Fruit fly (Drosophila melanogaster): ENCODE results near the gene CG42729.

The CG42729 gene

DNA sequence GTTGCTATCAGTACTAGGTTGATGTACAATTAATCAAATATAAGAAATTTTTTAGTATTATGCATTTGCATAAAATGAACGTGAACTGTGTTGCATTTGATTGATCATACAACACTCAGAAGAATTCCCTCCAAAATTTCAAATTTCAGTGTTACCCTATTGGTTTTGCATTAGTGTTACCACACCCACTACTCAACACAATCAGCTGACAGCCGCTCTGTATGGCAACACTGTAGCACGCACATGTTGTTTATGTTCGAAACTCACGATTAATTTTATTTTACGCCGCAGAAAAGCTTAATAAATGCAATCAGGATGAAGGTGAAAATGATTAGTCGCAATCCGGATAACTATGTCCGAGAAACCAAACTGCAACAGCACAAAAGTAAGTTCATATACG lies 28.6 kb downstream of the CG42729 start, which contains the start of gene CG7275 (continued):
- peak; percentile 43 for TF ChIP-seq sens (GFP tag)
- peak; percentile 36 for TF ChIP-seq CG7987 (GFP tag; optimal IDR thresholded peaks at IDR 0.05)
- no peak for TF ChIP-seq fru (optimal IDR thresholded peaks at IDR 0.05)
- peak; percentile 65; the same call in 2 of the 3 replicates for TF ChIP-seq Opbp (GFP tag; IDR thresholded peaks at IDR 0.05; ENCODE audit: partially characterized antibody)
- TF ChIP-seq NfI (GFP tag; optimal IDR thresholded peaks at IDR 0.05): peak; percentile 6
- TF ChIP-seq CG2712 (tag; optimal IDR thresholded peaks at IDR 0.05): peak; percentile 2
- peak; percentile 92 for TF ChIP-seq pzg (GFP tag; optimal IDR thresholded peaks at IDR 0.05)
- TF ChIP-seq YL-1 (GFP tag; optimal IDR thresholded peaks at IDR 0.05): peak; percentile 71
- peak; percentile 17 for TF ChIP-seq gro (GFP tag; optimal IDR thresholded peaks at IDR 0.05)
- TF ChIP-seq CG34224 (GFP tag; IDR thresholded peaks at IDR 0.05; ENCODE audit: partially characterized antibody): peak; percentile 54
- peak; percentile 54 for TF ChIP-seq MESR4 (GFP tag; optimal IDR thresholded peaks at IDR 0.05)
- no peak for TF ChIP-seq CG6765 (GFP tag; optimal IDR thresholded peaks at IDR 0.05)
- peak; percentile 37; the same call in 2 of the 3 replicates for TF ChIP-seq CG16813 (GFP tag; IDR thresholded peaks at IDR 0.05; ENCODE audit: partially characterized antibody)
- TF ChIP-seq CG31224 (GFP tag; IDR thresholded peaks at IDR 0.05): no peak
- TF ChIP-seq CG3281 (GFP tag; optimal IDR thresholded peaks at IDR 0.05): peak; percentile 28
- TF ChIP-seq Hmr (GFP tag; optimal IDR thresholded peaks at IDR 0.05): peak; percentile 11
- peak; percentile 91 for TF ChIP-seq MBD-R2 (GFP tag; IDR thresholded peaks at IDR 0.05)

DNA sequence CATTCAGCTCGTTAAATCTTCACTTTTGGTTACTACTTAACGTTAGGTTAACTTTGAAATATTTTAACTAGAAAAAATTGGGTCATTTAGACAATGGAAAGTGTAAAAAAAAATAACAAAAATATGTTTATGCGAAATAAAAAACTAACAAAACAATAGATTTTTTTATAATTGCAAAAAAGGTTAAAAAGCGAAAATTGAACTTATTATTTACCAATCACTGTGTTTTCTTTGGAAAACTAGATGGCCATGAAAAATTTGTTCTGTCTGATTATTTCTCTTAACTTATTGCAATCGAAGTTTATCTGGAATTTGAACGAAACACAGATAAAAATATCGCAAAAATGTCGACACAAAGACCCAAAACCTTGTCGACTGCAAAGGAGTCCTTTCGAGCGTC lies 29.4 kb downstream of the CG42729 start, which contains the start of gene CG7276:
Gene CG7276 (plus strand): TSS at position 301 of the 400 bp plus-strand sequence.
- no peak for TF ChIP-seq CG13424 (tag; optimal IDR thresholded peaks at IDR 0.05)
- TF ChIP-seq al (GFP tag; IDR thresholded peaks at IDR 0.05): no peak
- no peak for TF ChIP-seq bbx (GFP tag; IDR thresholded peaks at IDR 0.05; ENCODE audit: partially characterized antibody)
- no peak for TF ChIP-seq Side (GFP tag; optimal IDR thresholded peaks at IDR 0.05)
- TF ChIP-seq ham (GFP tag; IDR thresholded peaks at IDR 0.05): no peak
- TF ChIP-seq knrl (GFP tag; IDR thresholded peaks at IDR 0.05; ENCODE audit: partially characterized antibody): no peak
- no peak for TF ChIP-seq slou (GFP tag; optimal IDR thresholded peaks at IDR 0.05)
- no peak for TF ChIP-seq CG12769 (tag; optimal IDR thresholded peaks at IDR 0.05)
- no peak for TF ChIP-seq hbn (GFP tag; IDR thresholded peaks at IDR 0.05; ENCODE audit: partially characterized antibody)
- TF ChIP-seq ranshi (GFP tag; IDR thresholded peaks at IDR 0.05): no peak
- no peak for TF ChIP-seq CG10147 (GFP tag; optimal IDR thresholded peaks at IDR 0.05)
- no peak for TF ChIP-seq disco-r (GFP tag; optimal IDR thresholded peaks at IDR 0.05)
- no peak for TF ChIP-seq BEAF-32 (GFP tag; optimal IDR thresholded peaks at IDR 0.05)
- TF ChIP-seq CG14860 (GFP tag; IDR thresholded peaks at IDR 0.05; ENCODE audit: partially characterized antibody): no peak
- TF ChIP-seq vnd (GFP tag; IDR thresholded peaks at IDR 0.05; ENCODE audit: partially characterized antibody): no peak
- no peak for TF ChIP-seq CG12236 (GFP tag; optimal IDR thresholded peaks at IDR 0.05)
- no peak for TF ChIP-seq Kr (GFP tag; optimal IDR thresholded peaks at IDR 0.05)
- no peak for TF ChIP-seq CG13287 (GFP tag; IDR thresholded peaks at IDR 0.05; ENCODE audit: partially characterized antibody)

DNA sequence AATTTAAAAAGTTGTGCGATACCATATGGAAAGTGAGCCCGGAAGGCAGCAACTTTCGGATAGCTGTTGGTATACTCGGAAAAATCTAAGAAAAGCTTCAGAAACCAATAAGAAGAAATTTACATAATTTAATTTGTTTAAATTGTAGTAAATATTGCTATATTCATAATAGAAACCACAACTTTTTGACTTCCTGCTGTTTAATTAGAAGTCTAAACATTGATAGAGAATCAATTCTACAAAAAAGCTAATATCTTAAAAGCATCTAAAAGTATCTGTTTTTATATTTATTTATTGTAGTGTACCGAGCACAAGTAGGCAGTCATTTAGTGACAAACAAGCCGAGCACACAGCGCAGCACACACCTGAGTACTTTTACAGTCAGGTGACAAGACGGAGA lies 31.0 kb downstream of the CG42729 start, which contains the start of gene CG13455:
Gene CG13455 (plus strand): TSS at position 301 of the 400 bp plus-strand sequence.
- TF ChIP-seq kah (GFP tag; optimal IDR thresholded peaks at IDR 0.05) (no peak), Drgx (GFP tag; IDR thresholded peaks at IDR 0.05) (no peak), CG12104 (GFP tag; optimal IDR thresholded peaks at IDR 0.05) (no peak), ewg (GFP tag; optimal IDR thresholded peaks at IDR 0.05) (no peak), CG2712 (tag; optimal IDR thresholded peaks at IDR 0.05) (no peak), Usf (GFP tag; optimal IDR thresholded peaks at IDR 0.05) (no peak), CG9609 (GFP tag; optimal IDR thresholded peaks at IDR 0.05) (no peak), ttk (GFP tag; IDR thresholded peaks at IDR 0.05) (no peak), Hr51 (GFP tag; optimal IDR thresholded peaks at IDR 0.05) (no peak), gcm (GFP tag; optimal IDR thresholded peaks at IDR 0.05) (no peak), sens (GFP tag) (no peak), CG10147 (GFP tag; optimal IDR thresholded peaks at IDR 0.05) (no peak)

Measured in whole organism, embryonic.